Worm (Caenorhabditis elegans): ENCODE measurements around the gene T14G8.6.

DNA sequence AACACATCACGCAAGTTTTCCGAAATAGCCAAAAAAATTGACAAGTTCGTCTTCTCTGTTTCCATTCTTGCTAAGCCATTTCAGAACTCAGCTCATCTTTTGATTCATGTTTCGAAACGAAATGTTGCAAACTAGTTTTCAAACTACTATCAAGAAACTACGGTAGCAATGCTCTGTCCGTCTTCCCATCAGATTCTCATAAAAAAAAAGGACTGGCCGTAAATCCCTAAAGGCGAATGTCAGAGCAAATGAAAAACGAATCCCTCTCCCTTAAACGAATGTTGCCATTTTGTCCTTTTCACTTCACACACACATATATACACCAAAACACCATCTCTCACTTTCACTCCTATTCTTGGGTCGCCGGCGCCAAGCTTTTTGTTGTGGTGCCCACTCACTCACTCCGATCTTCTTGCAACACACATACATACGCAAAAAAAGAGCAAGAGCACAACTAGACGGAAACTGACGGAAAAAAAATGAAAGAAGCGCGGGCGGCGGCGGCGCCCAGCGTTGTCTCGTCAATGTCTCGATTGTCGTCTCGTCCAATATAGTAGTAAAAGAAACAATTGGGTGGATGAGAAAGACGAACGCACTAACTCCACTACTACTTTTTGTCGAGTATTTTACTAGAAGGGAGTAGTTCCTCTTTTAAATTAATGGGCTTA, 34.8 kb downstream of the T14G8.6 start:
- TF ChIP-seq ama-1 (optimal IDR thresholded peaks at IDR 0.05) (no peak), lin-14 (GFP tag; optimal IDR thresholded peaks at IDR 0.05) (peak; percentile 12), mdl-1 (tag; optimal IDR thresholded peaks at IDR 0.05) (no peak), skn-1 (tag; optimal IDR thresholded peaks at IDR 0.05) (no peak), sptf-1 (tag; optimal IDR thresholded peaks at IDR 0.05) (no peak), aha-1 (tag; optimal IDR thresholded peaks at IDR 0.05) (no peak), nhr-12 (tag; optimal IDR thresholded peaks at IDR 0.05) (no peak), ceh-82 (tag; optimal IDR thresholded peaks at IDR 0.05) (no peak), unc-86 (tag; optimal IDR thresholded peaks at IDR 0.05) (no peak), efl-1 (optimal IDR thresholded peaks at IDR 0.05) (no peak), efl-1 (GFP tag; optimal IDR thresholded peaks at IDR 0.05 in 1 of 2) (peak in 1 of 2 experiments; percentile 87), pag-3 (tag; optimal IDR thresholded peaks at IDR 0.05; ENCODE audit: borderline replicate concordance, insufficient read depth) (no peak), pax-3 (tag; optimal IDR thresholded peaks at IDR 0.05) (no peak), blmp-1 (tag; optimal IDR thresholded peaks at IDR 0.05) (no peak), swsn-7 (tag; optimal IDR thresholded peaks at IDR 0.05) (no peak)

All from whole organism, L1 larva.